Worm (Caenorhabditis elegans): ENCODE measurements around the gene C05G5.3.
A peak's percentile ranks its signal among the peaks of the same experiment; 100 is the strongest.

The C05G5.3 gene

ce11 chrX:14737623-14738022 lies 14.2 kb downstream of the C05G5.3 start:
- TF ChIP-seq aha-1 (tag; optimal IDR thresholded peaks at IDR 0.05), result no peak
- no peak for TF ChIP-seq C16A3.4 (tag; optimal IDR thresholded peaks at IDR 0.05)
- no peak for TF ChIP-seq efl-1 (optimal IDR thresholded peaks at IDR 0.05)
- peak in 1 of 2 experiments; percentile 64 for TF ChIP-seq efl-1 (GFP tag; optimal IDR thresholded peaks at IDR 0.05 in 1 of 2)
- peak; percentile 39 for TF ChIP-seq blmp-1 (tag; optimal IDR thresholded peaks at IDR 0.05)

- TF ChIP-seq zip-4 (GFP tag; optimal IDR thresholded peaks at IDR 0.05) (no peak), lin-39 (tag; optimal IDR thresholded peaks at IDR 0.05) (no peak), fkh-8 (tag; optimal IDR thresholded peaks at IDR 0.05) (no peak), aha-1 (tag; optimal IDR thresholded peaks at IDR 0.05) (no peak), mdl-1 (tag; optimal IDR thresholded peaks at IDR 0.05) (no peak), lsy-2 (tag; optimal IDR thresholded peaks at IDR 0.05) (peak in 1 of 2 experiments; percentile 21), unc-62 (GFP tag; optimal IDR thresholded peaks at IDR 0.05) (no peak), mab-9 (GFP tag; IDR thresholded peaks at IDR 0.05) (no peak), nhr-90 (tag; optimal IDR thresholded peaks at IDR 0.05; ENCODE audit: poor library complexity) (peak; percentile 5), xbp-1 (tag; optimal IDR thresholded peaks at IDR 0.05) (no peak), ceh-63 (GFP tag; optimal IDR thresholded peaks at IDR 0.05) (no peak), C16A3.4 (tag; optimal IDR thresholded peaks at IDR 0.05) (no peak), ztf-11 (tag; optimal IDR thresholded peaks at IDR 0.05) (no peak), lin-14 (GFP tag; optimal IDR thresholded peaks at IDR 0.05) (peak; percentile 21), blmp-1 (tag; optimal IDR thresholded peaks at IDR 0.05) (peak; percentile 63), nhr-71 (tag; optimal IDR thresholded peaks at IDR 0.05) (peak; percentile 62), swsn-7 (tag; optimal IDR thresholded peaks at IDR 0.05) (no peak), grh-1 (GFP tag; IDR thresholded peaks at IDR 0.05) (no peak), jun-1 (tag; optimal IDR thresholded peaks at IDR 0.05) (peak; percentile 41), nhr-20 (tag; optimal IDR thresholded peaks at IDR 0.05) (peak; percentile 59), lir-3 (tag; optimal IDR thresholded peaks at IDR 0.05; ENCODE audit: poor library complexity) (no peak), ceh-88 (GFP tag; IDR thresholded peaks at IDR 0.05) (no peak), nhr-19 (GFP tag; conservative IDR thresholded peaks at IDR 0.05) (peak; percentile 20; the same call in 1 of the 2 replicates), snu-23 (GFP tag; optimal IDR thresholded peaks at IDR 0.05) (peak; percentile 26), Y116A8C.19 (tag; optimal IDR thresholded peaks at IDR 0.05; ENCODE audit: borderline replicate concordance) (no peak), elt-2 (tag; optimal IDR thresholded peaks at IDR 0.05) (peak; percentile 73), tbx-2 (tag; optimal IDR thresholded peaks at IDR 0.05) (peak; percentile 52), ces-1 (GFP tag; optimal IDR thresholded peaks at IDR 0.05) (no peak), vab-15 (tag; optimal IDR thresholded peaks at IDR 0.05) (no peak), ceh-8 (GFP tag; optimal IDR thresholded peaks at IDR 0.05) (no peak), lin-35 (GFP tag; optimal IDR thresholded peaks at IDR 0.05) (peak in 1 of 2 experiments; percentile 25), unc-98 (GFP tag; IDR thresholded peaks at IDR 0.05) (no peak), dsc-1 (tag; optimal IDR thresholded peaks at IDR 0.05) (peak; percentile 60), ets-5 (GFP tag; IDR thresholded peaks at IDR 0.05) (no peak), elt-3 (tag; optimal IDR thresholded peaks at IDR 0.05) (peak in 2 of 6 experiments; percentile 62 to 81), nhr-85 (tag) (peak; percentile 70)
Observed at ce11 chrX:14736955-14737621, 14.7 kb downstream of the C05G5.3 start.

ce11 chrX:14736220-14736619 lies 15.6 kb downstream of the C05G5.3 start:
- no peak for TF ChIP-seq egl-13 (tag; optimal IDR thresholded peaks at IDR 0.05)
- peak; percentile 35 for TF ChIP-seq snpc-4 (tag; optimal IDR thresholded peaks at IDR 0.05)

All from whole organism, L1 larva.